Fruit fly (Drosophila melanogaster) whole organism, prepupa: Measurements from ENCODE around the gene CG16865.

Source experiments
- CG11294 ChIP-seq: fragments of 200-800 bp; sonication (Bioruptor generic); IDR thresholded peaks from 2 replicates; pipeline ENCODE4 v1.3.6; 2022; ENCODE audit warnings: missing biosample characterization, missing genetic modification characterization
- CG6276 ChIP-seq: fragments of 200-800 bp; sonication (Bioruptor generic); optimal IDR thresholded peaks from 2 replicates; lab custom pipeline; 2017; ENCODE audit warnings: missing biosample characterization, mild to moderate bottlenecking, missing genetic modification characterization
- spab ChIP-seq: fragments of 200-800 bp; sonication (Bioruptor generic); optimal IDR thresholded peaks from 2 replicates; lab custom pipeline; 2017; ENCODE audit warnings: missing biosample characterization, mild to moderate bottlenecking, missing genetic modification characterization, missing genetic modification reagents
- vri ChIP-seq: fragments of 200-800 bp; sonication (Bioruptor generic); optimal IDR thresholded peaks from 3 replicates; lab custom pipeline; 2016; ENCODE audit warnings: missing biosample characterization, mild to moderate bottlenecking, missing genetic modification characterization

DNA sequence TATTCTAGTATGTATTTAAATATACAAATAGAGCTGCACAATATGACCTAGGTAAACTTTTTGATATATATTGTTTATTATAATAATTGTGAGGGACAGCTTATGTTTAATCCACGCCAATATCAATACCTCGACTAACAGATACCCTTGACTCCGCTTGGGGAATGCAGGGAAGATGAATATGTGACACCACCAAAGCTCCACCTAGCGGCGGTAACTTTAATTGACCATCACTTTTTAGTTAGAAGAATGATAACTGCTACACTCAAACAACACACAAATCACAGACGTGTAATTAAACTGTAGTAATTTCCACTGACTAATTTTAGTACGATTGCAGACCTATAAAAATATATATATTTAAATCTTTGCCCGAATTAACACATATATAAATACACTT, 48.2 kb upstream of the CG16865 start:
- TF ChIP-seq CG11294 (GFP tag; lab: Robert Waterston, UW): no peak
- TF ChIP-seq vri (GFP tag; lab: Kevin White, UChicago): no peak
- TF ChIP-seq spab (GFP tag; lab: Kevin White, UChicago): no peak
- TF ChIP-seq CG6276 (GFP tag; lab: Kevin White, UChicago): no peak
